Worm (Caenorhabditis elegans): Measurements from ENCODE around the gene F55B12.2.

The F55B12.2 gene

ce11 chrV:13830813-13831212 is 14.0 kb upstream of the F55B12.2 start, which contains the start of gene str-165:
str-165 (plus strand) TSS chrV:13831113.
- TF ChIP-seq mml-1 (tag; optimal IDR thresholded peaks at IDR 0.05) = no peak
- TF ChIP-seq ceh-82 (tag; optimal IDR thresholded peaks at IDR 0.05) = no peak
- TF ChIP-seq nhr-237 (tag; optimal IDR thresholded peaks at IDR 0.05) = no peak
- no peak for TF ChIP-seq unc-39 (tag; optimal IDR thresholded peaks at IDR 0.05)
- no peak for TF ChIP-seq elt-2 (tag; optimal IDR thresholded peaks at IDR 0.05)
- TF ChIP-seq unc-62 (GFP tag; optimal IDR thresholded peaks at IDR 0.05) = no peak
- no peak for TF ChIP-seq hmg-11 (tag; optimal IDR thresholded peaks at IDR 0.05)
- TF ChIP-seq lin-39 (tag; optimal IDR thresholded peaks at IDR 0.05) = no peak
- TF ChIP-seq daf-12 (tag; optimal IDR thresholded peaks at IDR 0.05) = no peak
- no peak for TF ChIP-seq nhr-67 (tag; optimal IDR thresholded peaks at IDR 0.05)
- TF ChIP-seq R02D3.7 (tag; optimal IDR thresholded peaks at IDR 0.05) = no peak
- TF ChIP-seq nhr-12 (tag; optimal IDR thresholded peaks at IDR 0.05) = no peak
- TF ChIP-seq ama-1 (optimal IDR thresholded peaks at IDR 0.05) = no peak
- TF ChIP-seq egl-27 (tag; optimal IDR thresholded peaks at IDR 0.05) = no peak
- TF ChIP-seq ceh-28 (tag; optimal IDR thresholded peaks at IDR 0.05) = no peak
- TF ChIP-seq ztf-11 (tag; optimal IDR thresholded peaks at IDR 0.05) = no peak
- no peak for TF ChIP-seq skn-1 (tag; optimal IDR thresholded peaks at IDR 0.05)
- TF ChIP-seq ceh-9 (tag; optimal IDR thresholded peaks at IDR 0.05) = no peak

ce11 chrV:13827920-13828319 is 11.1 kb upstream of the F55B12.2 start, which contains the start of gene nrf-5:
nrf-5 (plus strand) TSS chrV:13828267.
- TF ChIP-seq ztf-4 (tag; optimal IDR thresholded peaks at IDR 0.05) (no peak), skn-1 (tag; optimal IDR thresholded peaks at IDR 0.05) (no peak), pha-4 (tag; optimal IDR thresholded peaks at IDR 0.05) (no peak), ceh-16 (tag; optimal IDR thresholded peaks at IDR 0.05) (no peak), nhr-25 (tag; optimal IDR thresholded peaks at IDR 0.05) (no peak), nhr-43 (tag; optimal IDR thresholded peaks at IDR 0.05; ENCODE audit: poor library complexity, severe bottlenecking) (no peak), zag-1 (tag; optimal IDR thresholded peaks at IDR 0.05) (no peak), ceh-28 (tag; optimal IDR thresholded peaks at IDR 0.05) (no peak), aly-2 (tag; optimal IDR thresholded peaks at IDR 0.05) (no peak), lin-15B (tag; optimal IDR thresholded peaks at IDR 0.05) (no peak), ztf-11 (tag; optimal IDR thresholded peaks at IDR 0.05) (no peak)

- TF ChIP-seq nhr-76 (tag; optimal IDR thresholded peaks at IDR 0.05) = no peak
- TF ChIP-seq egl-5 (tag; optimal IDR thresholded peaks at IDR 0.05) = no peak
- no peak for TF ChIP-seq fkh-10 (GFP tag; optimal IDR thresholded peaks at IDR 0.05)
- no peak for TF ChIP-seq nhr-23 (tag; optimal IDR thresholded peaks at IDR 0.05)
- no peak for TF ChIP-seq sea-2 (GFP tag; optimal IDR thresholded peaks at IDR 0.05)
- no peak for TF ChIP-seq mdl-1 (tag; optimal IDR thresholded peaks at IDR 0.05)
- TF ChIP-seq elt-3 (tag; optimal IDR thresholded peaks at IDR 0.05) = no peak
- TF ChIP-seq tbx-2 (tag; optimal IDR thresholded peaks at IDR 0.05) = no peak
- TF ChIP-seq elt-1 (tag; optimal IDR thresholded peaks at IDR 0.05) = no peak
- no peak for TF ChIP-seq R02D3.7 (tag; optimal IDR thresholded peaks at IDR 0.05)
- no peak for TF ChIP-seq fkh-2 (tag; optimal IDR thresholded peaks at IDR 0.05)
- no peak for TF ChIP-seq mml-1 (tag; optimal IDR thresholded peaks at IDR 0.05)
- no peak for TF ChIP-seq unc-62 (GFP tag; optimal IDR thresholded peaks at IDR 0.05)
These were observed 6.0 kb upstream of the F55B12.2 start, which contains the start of gene hpo-31 for ce11 chrV:13822752-13823151. hpo-31 (plus strand) TSS chrV:13823052.

- TF ChIP-seq nhr-43 (tag; optimal IDR thresholded peaks at IDR 0.05; ENCODE audit: poor library complexity, severe bottlenecking) (peak; percentile 82), daf-12 (tag; optimal IDR thresholded peaks at IDR 0.05) (no peak), ceh-9 (tag; optimal IDR thresholded peaks at IDR 0.05) (no peak), ceh-16 (tag; optimal IDR thresholded peaks at IDR 0.05) (no peak), ZK546.5 (tag; optimal IDR thresholded peaks at IDR 0.05) (no peak), nhr-12 (tag; optimal IDR thresholded peaks at IDR 0.05) (no peak), lin-39 (tag; optimal IDR thresholded peaks at IDR 0.05) (peak; percentile 36), pqm-1 (tag; optimal IDR thresholded peaks at IDR 0.05) (no peak), nhr-11 (tag; optimal IDR thresholded peaks at IDR 0.05) (peak; percentile 10), lin-15B (tag; optimal IDR thresholded peaks at IDR 0.05) (peak; percentile 75), hmg-11 (tag; optimal IDR thresholded peaks at IDR 0.05) (peak; percentile 66), unc-39 (tag; optimal IDR thresholded peaks at IDR 0.05) (no peak), nfya-1 (tag; optimal IDR thresholded peaks at IDR 0.05; ENCODE audit: insufficient read depth) (peak; percentile 76), ztf-4 (tag; optimal IDR thresholded peaks at IDR 0.05) (no peak), ztf-11 (tag; optimal IDR thresholded peaks at IDR 0.05) (no peak), fos-1 (tag; optimal IDR thresholded peaks at IDR 0.05) (no peak), nhr-28 (tag; optimal IDR thresholded peaks at IDR 0.05) (no peak), fkh-2 (tag; optimal IDR thresholded peaks at IDR 0.05) (no peak), elt-1 (tag; optimal IDR thresholded peaks at IDR 0.05) (no peak), zag-1 (tag; optimal IDR thresholded peaks at IDR 0.05) (no peak), nhr-67 (tag; optimal IDR thresholded peaks at IDR 0.05) (no peak), egl-5 (tag; optimal IDR thresholded peaks at IDR 0.05) (no peak), pha-4 (tag; optimal IDR thresholded peaks at IDR 0.05) (peak; percentile 62), elt-2 (tag; optimal IDR thresholded peaks at IDR 0.05) (peak; percentile 57), elt-3 (tag; optimal IDR thresholded peaks at IDR 0.05) (no peak), nhr-23 (tag; optimal IDR thresholded peaks at IDR 0.05) (peak; percentile 84), eor-1 (tag; optimal IDR thresholded peaks at IDR 0.05) (no peak), egl-27 (tag; optimal IDR thresholded peaks at IDR 0.05) (no peak), sea-2 (GFP tag; optimal IDR thresholded peaks at IDR 0.05) (no peak), unc-62 (GFP tag; optimal IDR thresholded peaks at IDR 0.05) (no peak), ama-1 (optimal IDR thresholded peaks at IDR 0.05) (no peak), aly-2 (tag; optimal IDR thresholded peaks at IDR 0.05) (no peak), ceh-82 (tag; optimal IDR thresholded peaks at IDR 0.05) (no peak)
These were observed 2.1 kb upstream of the F55B12.2 start, which contains the start of gene sel-10 for ce11 chrV:13818824-13819408. sel-10 (plus strand) TSS chrV:13819361.
